Worm (Caenorhabditis elegans) whole organism, L1 larva: ENCODE data around the gene tpi-1.

Experiments used
- C04F5.9 ChIP-seq: sonication (generic microtip); optimal IDR thresholded peaks from 2 replicates; lab custom pipeline; 2016; ENCODE audit warnings: missing genetic modification characterization, missing compliant biosample characterization
- F16B12.6 ChIP-seq: fragments of 150-350 bp; optimal IDR thresholded peaks from 2 replicates; lab custom pipeline; 2014; ENCODE audit warnings: missing biosample characterization, missing genetic modification characterization
- aly-2 ChIP-seq: fragments of 150-350 bp; optimal IDR thresholded peaks from 2 replicates; lab custom pipeline; 2014; ENCODE audit warnings: missing biosample characterization, missing genetic modification characterization
- blmp-1 ChIP-seq: fragments of 150-350 bp; optimal IDR thresholded peaks from 2 replicates; lab custom pipeline; 2014; ENCODE audit warnings: missing biosample characterization, missing genetic modification characterization
- ceh-63 ChIP-seq: fragments of 200-800 bp; sonication (Bioruptor generic); optimal IDR thresholded peaks from 2 replicates; lab custom pipeline; 2018; ENCODE audit warnings: mild to moderate bottlenecking, missing genetic modification characterization, missing compliant biosample characterization
- ceh-8 ChIP-seq: fragments of 200-800 bp; sonication (Bioruptor generic); optimal IDR thresholded peaks from 2 replicates; lab custom pipeline; 2018; ENCODE audit warnings: mild to moderate bottlenecking, missing genetic modification characterization, moderate library complexity, missing compliant biosample characterization
- ceh-82 ChIP-seq, 3 experiments: fragments of 150-350 bp in 1 of 3; sonication (generic microtip) in 2 of 3; optimal IDR thresholded peaks; 2 replicates each; lab custom pipeline; 2014 to 2017; ENCODE audit warnings: missing biosample characterization in 3 of 3, missing genetic modification characterization in 3 of 3
- ceh-88 ChIP-seq: fragments of 200-800 bp; sonication (Bioruptor generic); IDR thresholded peaks from 2 replicates; pipeline ENCODE4 v1.3.6; 2022; ENCODE audit warnings: missing genetic modification characterization, missing compliant biosample characterization
- ceh-90 ChIP-seq: sonication (generic microtip); optimal IDR thresholded peaks from 2 replicates; lab custom pipeline; 2016; ENCODE audit warnings: missing genetic modification characterization, missing compliant biosample characterization
- dpl-1 ChIP-seq, 3 experiments: fragments of 150-350 bp in 2 of 3; sonication (generic microtip) in 1 of 3; optimal IDR thresholded peaks; 2 replicates each; lab custom pipeline; 2014 to 2017; ENCODE audit warnings: missing biosample characterization in 3 of 3, missing genetic modification characterization in 3 of 3, missing genetic modification reagents in 3 of 3
- dsc-1 ChIP-seq: sonication (generic microtip); optimal IDR thresholded peaks from 2 replicates; lab custom pipeline; 2016; ENCODE audit warnings: mild to moderate bottlenecking, missing genetic modification characterization, missing compliant biosample characterization
- efl-1 ChIP-seq, 4 experiments: fragments of 150-350 bp; optimal IDR thresholded peaks in 3 of 4; peaks in 1 of 4; 1 replicate in 1 of 4; 2 replicates in 3 of 4; lab custom pipeline; 2014; ENCODE audit warnings: missing biosample characterization in 2 of 4, missing genetic modification characterization in 2 of 4, missing genetic modification reagents in 2 of 4
- elt-2 ChIP-seq: sonication (generic microtip); optimal IDR thresholded peaks from 2 replicates; lab custom pipeline; 2016; ENCODE audit warnings: missing genetic modification characterization, mild to moderate bottlenecking, inconsistent platforms, missing compliant biosample characterization, missing genetic modification reagents
- elt-3 ChIP-seq, 6 experiments: fragments of 150-350 bp in 1 of 6; sonication (generic microtip); optimal IDR thresholded peaks; 2 replicates each; lab custom pipeline; 2017 to 2018; ENCODE audit warnings: missing biosample characterization in 6 of 6, missing genetic modification characterization in 6 of 6, inconsistent platforms in 1 of 6
- ets-5 ChIP-seq: fragments of 200-800 bp; sonication (Bioruptor generic); IDR thresholded peaks from 2 replicates; pipeline ENCODE4 v1.3.6; 2022; ENCODE audit warnings: missing genetic modification characterization, missing compliant biosample characterization
- fkh-8 ChIP-seq: sonication (generic microtip); optimal IDR thresholded peaks from 2 replicates; lab custom pipeline; 2016; ENCODE audit warnings: mild to moderate bottlenecking, missing genetic modification characterization, missing compliant biosample characterization
- lin-13 ChIP-seq: fragments of 150-350 bp; optimal IDR thresholded peaks from 2 replicates; lab custom pipeline; 2014; ENCODE audit warnings: missing biosample characterization, missing genetic modification reagents, missing genetic modification characterization
- lin-14 ChIP-seq: fragments of 200-800 bp; sonication (Bioruptor generic); optimal IDR thresholded peaks from 2 replicates; lab custom pipeline; 2018; ENCODE audit warnings: mild to moderate bottlenecking, missing genetic modification characterization, moderate library complexity, missing compliant biosample characterization
- lin-15B ChIP-seq: fragments of 150-350 bp; sonication (generic microtip); optimal IDR thresholded peaks from 3 replicates; lab custom pipeline; 2014; ENCODE audit warnings: missing biosample characterization, missing genetic modification characterization
- lin-35 ChIP-seq, 2 experiments: fragments of 150-350 bp; optimal IDR thresholded peaks; 2 replicates each; lab custom pipeline; 2014; ENCODE audit warnings: missing biosample characterization in 2 of 2, missing genetic modification characterization in 2 of 2, missing genetic modification reagents in 2 of 2
- lin-39 ChIP-seq: fragments of 150-350 bp; optimal IDR thresholded peaks from 2 replicates; lab custom pipeline; 2014; ENCODE audit warnings: missing biosample characterization, missing genetic modification reagents, missing genetic modification characterization
- mdl-1 ChIP-seq, 2 experiments: fragments of 150-350 bp; optimal IDR thresholded peaks; 2 replicates each; lab custom pipeline; 2014 to 2017; ENCODE audit warnings: missing biosample characterization in 2 of 2, missing genetic modification characterization in 2 of 2, inconsistent platforms in 1 of 2
- mep-1 ChIP-seq: fragments of 150-350 bp; optimal IDR thresholded peaks from 2 replicates; lab custom pipeline; 2014; ENCODE audit warnings: missing biosample characterization, missing genetic modification characterization
- nhr-11 ChIP-seq: fragments of 150-350 bp; optimal IDR thresholded peaks from 2 replicates; lab custom pipeline; 2014; ENCODE audit warnings: missing biosample characterization, missing genetic modification characterization
- nhr-19 ChIP-seq: fragments of 200-800 bp; sonication (Bioruptor generic); conservative IDR thresholded peaks from 2 replicates; pipeline ENCODE4 v1.3.6; 2022; ENCODE audit warnings: missing genetic modification characterization, missing compliant biosample characterization
- nhr-20 ChIP-seq: sonication (generic microtip); optimal IDR thresholded peaks from 2 replicates; lab custom pipeline; 2016; ENCODE audit warnings: mild to moderate bottlenecking, missing genetic modification characterization, missing compliant biosample characterization
- nhr-237 ChIP-seq: fragments of 150-350 bp; optimal IDR thresholded peaks from 2 replicates; lab custom pipeline; 2014; ENCODE audit warnings: missing biosample characterization, missing genetic modification characterization
- nhr-28 ChIP-seq: fragments of 150-350 bp; optimal IDR thresholded peaks from 2 replicates; lab custom pipeline; 2014; ENCODE audit warnings: missing biosample characterization, missing genetic modification characterization
- nhr-47 ChIP-seq: sonication (generic microtip); optimal IDR thresholded peaks from 2 replicates; lab custom pipeline; 2016; ENCODE audit warnings: mild to moderate bottlenecking, missing genetic modification characterization, moderate library complexity, missing compliant biosample characterization
- nhr-71 ChIP-seq: sonication (generic microtip); optimal IDR thresholded peaks from 2 replicates; lab custom pipeline; 2016; ENCODE audit warnings: mild to moderate bottlenecking, missing genetic modification characterization, moderate library complexity, missing compliant biosample characterization
- nhr-76 ChIP-seq: sonication (generic microtip); optimal IDR thresholded peaks from 2 replicates; lab custom pipeline; 2017; ENCODE audit warnings: missing biosample characterization, missing genetic modification characterization
- nhr-84 ChIP-seq: sonication (generic microtip); optimal IDR thresholded peaks from 2 replicates; lab custom pipeline; 2017; ENCODE audit warnings: missing biosample characterization, missing genetic modification characterization
- nhr-85 ChIP-seq: sonication (generic microtip); peaks from one replicate; lab custom pipeline; 2016; ENCODE audit warnings: missing genetic modification characterization, inconsistent platforms, missing compliant biosample characterization
- nhr-90 ChIP-seq: sonication (generic microtip); optimal IDR thresholded peaks from 2 replicates; lab custom pipeline; 2016; ENCODE audit warnings: mild to moderate bottlenecking, missing genetic modification characterization, missing compliant biosample characterization; ENCODE audit not compliant: poor library complexity
- pax-3 ChIP-seq: fragments of 200-800 bp; sonication (Bioruptor generic); optimal IDR thresholded peaks from 2 replicates; lab custom pipeline; 2018; ENCODE audit warnings: mild to moderate bottlenecking, missing genetic modification characterization, moderate library complexity, missing compliant biosample characterization
- pqm-1 ChIP-seq: sonication (generic microtip); optimal IDR thresholded peaks from 3 replicates; lab custom pipeline; 2017; ENCODE audit warnings: missing biosample characterization, missing genetic modification characterization
- rnt-1 ChIP-seq: sonication (generic microtip); optimal IDR thresholded peaks from 2 replicates; lab custom pipeline; 2016; ENCODE audit warnings: mild to moderate bottlenecking, missing genetic modification characterization, moderate library complexity, missing compliant biosample characterization
- snu-23 ChIP-seq: sonication (generic microtip); optimal IDR thresholded peaks from 2 replicates; lab custom pipeline; 2016; ENCODE audit warnings: missing genetic modification characterization, missing compliant biosample characterization
- sox-4 ChIP-seq: sonication (generic microtip); optimal IDR thresholded peaks from 2 replicates; lab custom pipeline; 2016; ENCODE audit warnings: missing genetic modification characterization, missing compliant biosample characterization
- swsn-7 ChIP-seq: sonication (generic microtip); optimal IDR thresholded peaks from 2 replicates; lab custom pipeline; 2016; ENCODE audit warnings: missing genetic modification characterization, missing compliant biosample characterization
- tbx-2 ChIP-seq: sonication (generic microtip); optimal IDR thresholded peaks from 2 replicates; lab custom pipeline; 2016; ENCODE audit warnings: missing genetic modification characterization, missing compliant biosample characterization
- unc-130 ChIP-seq: fragments of 150-350 bp; optimal IDR thresholded peaks from 2 replicates; lab custom pipeline; 2017; ENCODE audit warnings: missing biosample characterization, missing genetic modification characterization, inconsistent platforms
- unc-30 ChIP-seq: sonication (generic microtip); optimal IDR thresholded peaks from 2 replicates; lab custom pipeline; 2017; ENCODE audit warnings: missing biosample characterization, missing genetic modification characterization
- unc-98 ChIP-seq: fragments of 200-800 bp; sonication (Bioruptor generic); IDR thresholded peaks from 2 replicates; pipeline ENCODE4 v1.3.6; 2022; ENCODE audit warnings: missing genetic modification characterization, missing compliant biosample characterization
- zag-1 ChIP-seq: fragments of 150-350 bp; optimal IDR thresholded peaks from 2 replicates; lab custom pipeline; 2014; ENCODE audit warnings: missing biosample characterization, missing genetic modification characterization
- ztf-11 ChIP-seq, 2 experiments: sonication (generic microtip); optimal IDR thresholded peaks; 2 replicates each; lab custom pipeline; 2016 to 2017; ENCODE audit warnings: missing genetic modification characterization in 2 of 2, missing biosample characterization in 1 of 2, missing compliant biosample characterization in 1 of 2
- ztf-4 ChIP-seq: fragments of 150-350 bp; optimal IDR thresholded peaks from 2 replicates; lab custom pipeline; 2014; ENCODE audit warnings: missing biosample characterization, missing genetic modification characterization

Gene tpi-1

ce11 chrII:12050607-12051006, 11.7 kb upstream of the tpi-1 start:
- TF ChIP-seq blmp-1 (tag; lab: Kevin White, UChicago) (peak; percentile 60), nhr-20 (peak; percentile 60), swsn-7 (tag; lab: Kevin White, UChicago) (no peak), nhr-76 (tag; lab: Kevin White, UChicago) (no peak), dpl-1 (GFP tag; optimal IDR thresholded peaks at IDR 0.05; lab: Kevin White, UChicago) (peak in 1 of 3 experiments; percentile 28), zag-1 (no peak), elt-3 (tag; optimal IDR thresholded peaks at IDR 0.05; lab: Kevin White, UChicago) (peak in 2 of 6 experiments; percentile 12 to 64), unc-130 (tag; lab: Kevin White, UChicago) (peak; percentile 10), mep-1 (tag; lab: Kevin White, UChicago) (peak; percentile 14), nhr-19 (GFP tag; lab: Robert Waterston, UW) (peak; percentile 24; the same call in 1 of the 2 replicates), dsc-1 (tag; lab: Kevin White, UChicago) (no peak), nhr-28 (tag; lab: Kevin White, UChicago) (no peak), tbx-2 (tag; lab: Kevin White, UChicago) (peak; percentile 54), ceh-82 (tag; optimal IDR thresholded peaks at IDR 0.05; lab: Kevin White, UChicago) (no peak), mdl-1 (tag; optimal IDR thresholded peaks at IDR 0.05; lab: Kevin White, UChicago) (peak in 1 of 2 experiments; percentile 28), ets-5 (GFP tag; lab: Robert Waterston, UW) (no peak), pqm-1 (no peak), ztf-4 (tag; lab: Kevin White, UChicago) (no peak), lin-39 (tag; lab: Kevin White, UChicago) (no peak), lin-14 (peak; percentile 22), F16B12.6 (tag; lab: Kevin White, UChicago) (no peak), nhr-71 (tag; lab: Kevin White, UChicago) (peak; percentile 79), nhr-90 (tag; lab: Kevin White, UChicago) (peak; percentile 52), lin-35 (GFP tag; optimal IDR thresholded peaks at IDR 0.05; lab: Kevin White, UChicago) (peak in 1 of 2 experiments; percentile 72), ztf-11 (tag; optimal IDR thresholded peaks at IDR 0.05; lab: Kevin White, UChicago) (no peak), efl-1 (optimal IDR thresholded peaks at IDR 0.05; lab: Kevin White, UChicago) (peak in 1 of 2 experiments; percentile 6), efl-1 (GFP tag; optimal IDR thresholded peaks at IDR 0.05 in 1 of 2; lab: Kevin White, UChicago) (peak; percentile 9 to 88), nhr-85 (tag; lab: Kevin White, UChicago) (peak; percentile 66), nhr-47 (peak; percentile 9), snu-23 (GFP tag; lab: Kevin White, UChicago) (peak; percentile 59)

ce11 chrII:12049281-12049680, 10.3 kb upstream of the tpi-1 start, which contains the start of gene nadk-2:
TSS of gene nadk-2 (plus strand) at chrII:12049581.
- no peak for TF ChIP-seq C04F5.9
- no peak for TF ChIP-seq unc-130 (tag; lab: Kevin White, UChicago)
- no peak for TF ChIP-seq nhr-76 (tag; lab: Kevin White, UChicago)
- no peak for TF ChIP-seq elt-3 (tag; optimal IDR thresholded peaks at IDR 0.05; lab: Kevin White, UChicago)
- no peak for TF ChIP-seq nhr-84 (tag; lab: Kevin White, UChicago)
- TF ChIP-seq nhr-28 (tag; lab: Kevin White, UChicago): no peak
- no peak for TF ChIP-seq ceh-63
- TF ChIP-seq rnt-1: no peak
- TF ChIP-seq sox-4 (tag; lab: Kevin White, UChicago): no peak
- no peak for TF ChIP-seq ceh-8 (GFP tag; lab: Kevin White, UChicago)
- TF ChIP-seq elt-2 (tag; lab: Kevin White, UChicago): no peak
- TF ChIP-seq, all 84 proteins: peak for 0

DNA sequence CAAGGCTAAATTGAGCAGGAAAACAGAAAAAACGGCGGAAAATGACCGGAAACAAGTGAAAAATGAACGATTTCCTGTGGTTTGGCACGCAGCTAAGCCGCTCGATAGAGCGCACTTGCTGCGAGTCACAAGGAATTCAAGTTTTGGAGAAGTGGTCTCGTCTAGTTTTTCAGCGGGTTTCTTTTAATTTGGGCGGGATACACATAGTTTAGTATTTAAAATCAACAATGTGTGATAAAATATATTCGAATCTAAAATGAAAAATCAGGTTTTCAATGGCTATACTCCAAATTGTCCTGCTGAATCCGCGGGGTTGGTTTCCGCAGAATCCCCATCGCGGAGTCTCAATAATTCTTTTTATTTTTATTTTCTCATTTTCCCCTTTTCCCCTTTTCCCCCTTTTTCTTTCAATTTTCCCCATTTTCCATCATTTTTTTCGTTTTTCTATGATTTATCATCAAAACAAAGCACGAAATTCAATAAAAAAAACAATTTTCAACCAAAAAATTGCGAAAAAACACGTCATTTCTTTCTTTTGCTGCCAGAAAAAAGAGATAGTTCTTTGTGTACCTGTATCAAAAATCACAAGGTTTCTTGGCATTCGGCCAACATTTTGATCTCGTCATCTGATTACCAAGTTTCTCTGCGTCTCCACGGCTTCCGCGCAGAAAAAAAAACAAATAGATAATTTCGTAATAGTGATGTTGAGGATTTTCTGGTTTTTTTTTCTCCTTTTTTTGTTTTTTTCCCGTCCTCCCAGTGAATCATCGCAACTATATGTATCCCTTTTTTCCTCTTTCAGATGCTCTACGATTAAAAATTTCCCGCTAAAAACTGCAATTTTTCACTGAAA, 3.4 kb upstream of the tpi-1 start, which contains the start of gene ippk-1:
Gene ippk-1 (plus strand): TSS at position 803 of the 853 bp plus-strand sequence.
- TF ChIP-seq ceh-90: peak; percentile 58
- TF ChIP-seq ets-5 (GFP tag; lab: Robert Waterston, UW): no peak
- no peak for TF ChIP-seq unc-30
- peak; percentile 77 for TF ChIP-seq unc-98 (GFP tag; lab: Robert Waterston, UW)
- no peak for TF ChIP-seq aly-2
- peak; percentile 41 for TF ChIP-seq lin-15B
- TF ChIP-seq nhr-237: no peak
- no peak; the same call in 1 of the 2 replicates for TF ChIP-seq ceh-88 (GFP tag; lab: Robert Waterston, UW)
- TF ChIP-seq ceh-63: no peak
- TF ChIP-seq pax-3 (tag; lab: Kevin White, UChicago): peak; percentile 80
- TF ChIP-seq fkh-8: peak; percentile 92
- no peak for TF ChIP-seq C04F5.9
- TF ChIP-seq nhr-28 (tag; lab: Kevin White, UChicago): no peak
- TF ChIP-seq lin-13 (GFP tag; lab: Kevin White, UChicago): peak; percentile 50
- no peak for TF ChIP-seq nhr-11 (tag; lab: Kevin White, UChicago)
